Fruit fly (Drosophila melanogaster): ENCODE measurements around the gene CG3662.

- TF ChIP-seq CG9948 (tag; optimal IDR thresholded peaks at IDR 0.05) (peak; percentile 32), CG8159 (tag; optimal IDR thresholded peaks at IDR 0.05) (peak; percentile 52), CG32121 (GFP tag; IDR thresholded peaks at IDR 0.05) (peak; percentile 12; the same call in 1 of the 2 replicates), CG14655 (GFP tag; optimal IDR thresholded peaks at IDR 0.05) (peak; percentile 75), D1 (tag; optimal IDR thresholded peaks at IDR 0.05) (no peak), Pif1A (GFP tag; optimal IDR thresholded peaks at IDR 0.05) (peak; percentile 32)
Measured at dm6 chr2L:843850-844791, 23.0 kb downstream of the CG3662 start.
